Worm (Caenorhabditis elegans): Measurements from ENCODE around the gene hacl-1.

DNA sequence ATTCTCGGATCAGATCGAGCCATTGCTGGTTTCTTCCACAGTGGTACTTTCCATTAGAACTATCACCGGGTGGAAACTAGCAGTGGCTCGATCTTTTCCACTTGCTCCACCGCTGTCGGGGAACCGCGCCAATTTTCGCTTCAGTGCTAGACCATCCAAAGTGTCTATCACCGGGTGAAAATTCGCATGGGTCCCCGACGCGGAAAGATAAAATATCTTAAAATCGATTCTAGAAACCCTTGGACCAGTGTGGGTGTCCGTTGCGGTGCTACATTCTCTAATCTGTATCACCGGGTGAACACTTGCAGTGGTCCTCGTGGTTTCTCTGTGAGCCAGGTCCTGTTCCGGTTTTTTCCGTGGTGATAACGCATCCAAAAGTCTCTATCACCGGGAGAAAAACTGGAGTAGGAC is 44.8 kb upstream of the hacl-1 start:
- TF ChIP-seq dao-5 (tag; optimal IDR thresholded peaks at IDR 0.05) (no peak), him-1 (tag; optimal IDR thresholded peaks at IDR 0.05) (no peak), W03F9.2 (tag; optimal IDR thresholded peaks at IDR 0.05) (no peak)

Data from whole organism, L4/young adult.